Fruit fly (Drosophila melanogaster): Measurements from ENCODE around the gene CG15760.

Gene CG15760

dm6 chrX:13634254-13634999, 35.1 kb upstream of the CG15760 start (continued):
- TF ChIP-seq Dip2 (GFP tag; IDR thresholded peaks at IDR 0.05) (no peak), CG2889 (GFP tag; IDR thresholded peaks at IDR 0.05) (no peak), kni (GFP tag; optimal IDR thresholded peaks at IDR 0.05) (peak; percentile 57), CG31224 (GFP tag; IDR thresholded peaks at IDR 0.05) (no peak), crp (GFP tag; optimal IDR thresholded peaks at IDR 0.05) (no peak), trem (tag; optimal IDR thresholded peaks at IDR 0.05) (no peak), CG6254 (GFP tag; optimal IDR thresholded peaks at IDR 0.05) (no peak), vfl (GFP tag; optimal IDR thresholded peaks at IDR 0.05) (no peak), sna (GFP tag; IDR thresholded peaks at IDR 0.05; ENCODE audit: partially characterized antibody) (no peak), CG17829 (tag; optimal IDR thresholded peaks at IDR 0.05) (no peak), CG4360 (GFP tag; IDR thresholded peaks at IDR 0.05) (no peak), CkIIα-i1 (GFP tag; IDR thresholded peaks at IDR 0.05) (no peak), CG11247 (GFP tag; IDR thresholded peaks at IDR 0.05) (peak; percentile 48; the same call in 1 of the 2 replicates), cas (GFP tag; IDR thresholded peaks at IDR 0.05) (no peak), exex (tag; optimal IDR thresholded peaks at IDR 0.05) (peak; percentile 31), CG8281 (tag; optimal IDR thresholded peaks at IDR 0.05) (no peak), tx (GFP tag; optimal IDR thresholded peaks at IDR 0.05) (peak; percentile 30), CG12942 (GFP tag; optimal IDR thresholded peaks at IDR 0.05) (peak; percentile 20), ash1 (GFP tag; optimal IDR thresholded peaks at IDR 0.05) (peak; percentile 53), Ets97D (GFP tag; optimal IDR thresholded peaks at IDR 0.05) (no peak), ap (GFP tag; IDR thresholded peaks at IDR 0.05) (no peak), CG1602 (GFP tag; optimal IDR thresholded peaks at IDR 0.05) (no peak), wdn (GFP tag; IDR thresholded peaks at IDR 0.05) (no peak; the same call in 1 of the 2 replicates), CG32767 (GFP tag; IDR thresholded peaks at IDR 0.05) (no peak), inv (GFP tag; IDR thresholded peaks at IDR 0.05; ENCODE audit: partially characterized antibody) (no peak), gsb (GFP tag; IDR thresholded peaks at IDR 0.05) (peak; percentile 25; the same call in 1 of the 2 replicates), CG10565 (GFP tag; optimal IDR thresholded peaks at IDR 0.05) (no peak), slp2 (GFP tag; optimal IDR thresholded peaks at IDR 0.05) (no peak), Trl (optimal IDR thresholded peaks at IDR 0.05) (peak in 1 of 2 experiments; percentile 4), Trl (GFP tag; optimal IDR thresholded peaks at IDR 0.05) (peak; percentile 37), btn (GFP tag; optimal IDR thresholded peaks at IDR 0.05) (no peak), BEAF-32 (GFP tag; optimal IDR thresholded peaks at IDR 0.05) (no peak), TFAM (GFP tag; optimal IDR thresholded peaks at IDR 0.05) (no peak), CG13424 (tag; optimal IDR thresholded peaks at IDR 0.05) (peak; percentile 46), CG34224 (GFP tag; IDR thresholded peaks at IDR 0.05; ENCODE audit: partially characterized antibody) (no peak), trh (GFP tag; optimal IDR thresholded peaks at IDR 0.05) (no peak), az2 (GFP tag; optimal IDR thresholded peaks at IDR 0.05) (no peak), dimm (GFP tag; IDR thresholded peaks at IDR 0.05) (no peak), Gsc (GFP tag; IDR thresholded peaks at IDR 0.05) (no peak), CG9727 (GFP tag; optimal IDR thresholded peaks at IDR 0.05) (peak; percentile 49), CG5180 (GFP tag; optimal IDR thresholded peaks at IDR 0.05) (peak; percentile 50), pita (GFP tag; optimal IDR thresholded peaks at IDR 0.05) (no peak), gce (GFP tag; IDR thresholded peaks at IDR 0.05) (0 out of 3 replicates have a peak, but pooled peaks have one; percentile 27), CG1647 (GFP tag; optimal IDR thresholded peaks at IDR 0.05) (no peak), CG10321 (GFP tag; IDR thresholded peaks at IDR 0.05) (no peak), fd3F (GFP tag; optimal IDR thresholded peaks at IDR 0.05) (peak; percentile 28), Dfd (GFP tag; optimal IDR thresholded peaks at IDR 0.05) (no peak), Hmr (GFP tag; optimal IDR thresholded peaks at IDR 0.05) (peak; percentile 81), CG6689 (GFP tag; IDR thresholded peaks at IDR 0.05) (no peak), sisA (GFP tag; IDR thresholded peaks at IDR 0.05) (no peak)
